Fruit fly (Drosophila melanogaster) whole organism, prepupa: ENCODE data around the gene disco-r.

Experiments used
- Blimp-1 ChIP-seq: fragments of 200-800 bp; sonication (Bioruptor generic); optimal IDR thresholded peaks from 3 replicates; lab custom pipeline; 2017; ENCODE audit warnings: missing biosample characterization, missing genetic modification characterization, mild to moderate bottlenecking, moderate library complexity, missing genetic modification reagents
- CG10631 ChIP-seq: fragments of 200-800 bp; sonication (Bioruptor generic); optimal IDR thresholded peaks from 2 replicates; lab custom pipeline; 2016; ENCODE audit warnings: missing biosample characterization, missing genetic modification characterization
- CG11294 ChIP-seq: fragments of 200-800 bp; sonication (Bioruptor generic); IDR thresholded peaks from 2 replicates; pipeline ENCODE4 v1.3.6; 2022; ENCODE audit warnings: missing biosample characterization, missing genetic modification characterization
- CG11762 ChIP-seq: fragments of 200-800 bp; sonication (Bioruptor generic); optimal IDR thresholded peaks from 3 replicates; lab custom pipeline; 2016; ENCODE audit warnings: missing biosample characterization, missing genetic modification characterization; ENCODE audit not compliant: insufficient read depth
- CG11902 ChIP-seq: fragments of 200-800 bp; sonication (Bioruptor generic); optimal IDR thresholded peaks from 3 replicates; lab custom pipeline; 2016; ENCODE audit warnings: missing biosample characterization, missing genetic modification characterization
- CG15336 ChIP-seq: fragments of 200-800 bp; sonication (Bioruptor generic); IDR thresholded peaks from 2 replicates; pipeline ENCODE4 v1.3.6; 2022; ENCODE audit warnings: missing biosample characterization, missing genetic modification characterization
- CG1621 ChIP-seq: fragments of 200-800 bp; sonication (Bioruptor generic); optimal IDR thresholded peaks from 3 replicates; lab custom pipeline; 2018; ENCODE audit warnings: missing biosample characterization, mild to moderate bottlenecking, missing genetic modification characterization
- CG16779 ChIP-seq: fragments of 200-800 bp; sonication (Bioruptor generic); optimal IDR thresholded peaks from 3 replicates; lab custom pipeline; 2017; ENCODE audit warnings: missing biosample characterization, mild to moderate bottlenecking, missing genetic modification characterization
- CG3032 ChIP-seq: fragments of 200-800 bp; optimal IDR thresholded peaks from 2 replicates; lab custom pipeline; 2019; ENCODE audit warnings: missing biosample characterization, mild to moderate bottlenecking, missing genetic modification characterization, moderate library complexity
- CG32006 ChIP-seq: fragments of 200-800 bp; sonication (Bioruptor generic); optimal IDR thresholded peaks from 3 replicates; lab custom pipeline; 2017; ENCODE audit warnings: missing biosample characterization, mild to moderate bottlenecking, missing genetic modification characterization
- CG34406 ChIP-seq: fragments of 200-800 bp; sonication (Bioruptor generic); optimal IDR thresholded peaks from 3 replicates; lab custom pipeline; 2016; ENCODE audit warnings: missing biosample characterization, missing genetic modification characterization
- CG3919 ChIP-seq: fragments of 200-800 bp; sonication (Bioruptor generic); optimal IDR thresholded peaks from 3 replicates; lab custom pipeline; 2016; ENCODE audit warnings: missing biosample characterization, missing genetic modification characterization
- CG4318 ChIP-seq: fragments of 200-800 bp; sonication (Bioruptor generic); optimal IDR thresholded peaks from 3 replicates; lab custom pipeline; 2017; ENCODE audit warnings: missing biosample characterization, mild to moderate bottlenecking, missing genetic modification characterization
- CG6163 ChIP-seq: fragments of 200-800 bp; sonication (Bioruptor generic); IDR thresholded peaks from 3 replicates; pipeline ENCODE4 v1.3.6; 2022; ENCODE audit warnings: missing biosample characterization, missing genetic modification characterization
- CG6276 ChIP-seq: fragments of 200-800 bp; sonication (Bioruptor generic); optimal IDR thresholded peaks from 2 replicates; lab custom pipeline; 2017; ENCODE audit warnings: missing biosample characterization, mild to moderate bottlenecking, missing genetic modification characterization
- CG6792 ChIP-seq: fragments of 200-800 bp; sonication (Bioruptor generic); optimal IDR thresholded peaks from 3 replicates; lab custom pipeline; 2016; ENCODE audit warnings: missing biosample characterization, missing genetic modification characterization
- CG6808 ChIP-seq: fragments of 200-800 bp; sonication (Bioruptor generic); optimal IDR thresholded peaks from 3 replicates; lab custom pipeline; 2017; ENCODE audit warnings: missing biosample characterization, missing genetic modification characterization, mild to moderate bottlenecking, moderate library complexity, missing genetic modification reagents
- CG6854 ChIP-seq: fragments of 200-800 bp; sonication (Bioruptor generic); optimal IDR thresholded peaks from 2 replicates; lab custom pipeline; 2017; ENCODE audit warnings: missing biosample characterization, mild to moderate bottlenecking, missing genetic modification characterization
- CG7368 ChIP-seq: fragments of 200-800 bp; sonication (Bioruptor generic); optimal IDR thresholded peaks from 3 replicates; lab custom pipeline; 2016; ENCODE audit warnings: missing biosample characterization, missing genetic modification characterization
- CG8119 ChIP-seq: fragments of 200-800 bp; sonication (Bioruptor generic); IDR thresholded peaks from 3 replicates; pipeline ENCODE4 v1.3.6; 2022; ENCODE audit warnings: missing biosample characterization, missing genetic modification characterization
- CG8319 ChIP-seq: fragments of 200-800 bp; sonication (Bioruptor generic); optimal IDR thresholded peaks from 3 replicates; lab custom pipeline; 2016; ENCODE audit warnings: missing biosample characterization, missing genetic modification characterization
- CG8632 ChIP-seq: fragments of 200-800 bp; sonication (Bioruptor generic); optimal IDR thresholded peaks from 3 replicates; lab custom pipeline; 2016; ENCODE audit warnings: missing biosample characterization, missing genetic modification characterization
- Eip75B ChIP-seq: fragments of 200-800 bp; sonication (Bioruptor generic); optimal IDR thresholded peaks from 3 replicates; lab custom pipeline; 2016; ENCODE audit warnings: missing biosample characterization, missing genetic modification characterization
- Eip78C ChIP-seq: fragments of 200-800 bp; sonication (Bioruptor generic); peaks from one replicate; lab custom pipeline; 2016; ENCODE audit warnings: missing biosample characterization, missing genetic modification characterization
- Eip93F ChIP-seq: fragments of 200-800 bp; sonication (Bioruptor generic); optimal IDR thresholded peaks from 2 replicates; lab custom pipeline; 2016; ENCODE audit warnings: missing biosample characterization, mild to moderate bottlenecking, missing genetic modification characterization
- Ets21C ChIP-seq: fragments of 200-800 bp; sonication (Bioruptor generic); optimal IDR thresholded peaks from 3 replicates; lab custom pipeline; 2016; ENCODE audit warnings: missing biosample characterization, missing genetic modification characterization
- Ets96B ChIP-seq: fragments of 200-800 bp; optimal IDR thresholded peaks from 2 replicates; lab custom pipeline; 2019; ENCODE audit warnings: missing biosample characterization, mild to moderate bottlenecking, missing genetic modification characterization, moderate library complexity
- Gug ChIP-seq: fragments of 200-800 bp; sonication (Bioruptor generic); IDR thresholded peaks from 2 replicates; pipeline ENCODE4 v1.3.6; 2022; ENCODE audit warnings: missing biosample characterization, missing genetic modification characterization
- Hr38 ChIP-seq: sonication (Bioruptor generic); optimal IDR thresholded peaks from 2 replicates; lab custom pipeline; 2016; ENCODE audit warnings: missing biosample characterization, missing genetic modification characterization
- Hr39 ChIP-seq: fragments of 200-800 bp; sonication (Bioruptor generic); optimal IDR thresholded peaks from 2 replicates; lab custom pipeline; 2016; ENCODE audit warnings: missing biosample characterization, missing genetic modification characterization
- Hr4 ChIP-seq: fragments of 200-800 bp; sonication (Bioruptor generic); optimal IDR thresholded peaks from 3 replicates; lab custom pipeline; 2016; ENCODE audit warnings: missing biosample characterization, missing genetic modification characterization
- Lpt ChIP-seq: fragments of 200-800 bp; sonication (Bioruptor generic); optimal IDR thresholded peaks from 3 replicates; lab custom pipeline; 2016; ENCODE audit warnings: missing biosample characterization, missing genetic modification characterization
- Met ChIP-seq: fragments of 200-800 bp; sonication (Bioruptor generic); optimal IDR thresholded peaks from 3 replicates; lab custom pipeline; 2016; ENCODE audit warnings: missing biosample characterization, missing genetic modification characterization
- OdsH ChIP-seq: fragments of 200-800 bp; sonication (Bioruptor generic); optimal IDR thresholded peaks from 3 replicates; lab custom pipeline; 2016; ENCODE audit warnings: missing biosample characterization, missing genetic modification characterization
- Smox ChIP-seq: fragments of 200-800 bp; sonication (Bioruptor generic); optimal IDR thresholded peaks from 3 replicates; lab custom pipeline; 2016; ENCODE audit warnings: missing biosample characterization, missing genetic modification characterization
- Sox102F ChIP-seq: fragments of 200-800 bp; sonication (Bioruptor generic); optimal IDR thresholded peaks from 2 replicates; lab custom pipeline; 2016; ENCODE audit warnings: missing biosample characterization, mild to moderate bottlenecking, missing genetic modification characterization
- Sox14 ChIP-seq: fragments of 200-800 bp; sonication (Bioruptor generic); optimal IDR thresholded peaks from 3 replicates; lab custom pipeline; 2016; ENCODE audit warnings: missing biosample characterization, missing genetic modification characterization
- Sox15 ChIP-seq: fragments of 200-800 bp; sonication (Bioruptor generic); optimal IDR thresholded peaks from 3 replicates; lab custom pipeline; 2016; ENCODE audit warnings: missing biosample characterization, missing genetic modification characterization
- acj6 ChIP-seq: fragments of 200-800 bp; sonication (Bioruptor generic); optimal IDR thresholded peaks from 3 replicates; lab custom pipeline; 2016; ENCODE audit warnings: missing biosample characterization, missing genetic modification characterization
- cyc ChIP-seq: fragments of 200-800 bp; sonication (Bioruptor generic); optimal IDR thresholded peaks from 3 replicates; lab custom pipeline; 2016; ENCODE audit warnings: missing biosample characterization, missing genetic modification characterization
- dac ChIP-seq: fragments of 200-800 bp; sonication (Bioruptor generic); optimal IDR thresholded peaks from 2 replicates; lab custom pipeline; 2017; ENCODE audit warnings: missing biosample characterization, mild to moderate bottlenecking, missing genetic modification characterization
- dsx ChIP-seq: fragments of 200-800 bp; optimal IDR thresholded peaks from 3 replicates; lab custom pipeline; 2019; ENCODE audit warnings: missing biosample characterization, mild to moderate bottlenecking, missing genetic modification characterization, moderate library complexity; ENCODE audit not compliant: poor library complexity, severe bottlenecking
- eg ChIP-seq: fragments of 200-800 bp; sonication (Bioruptor generic); IDR thresholded peaks from 3 replicates; pipeline ENCODE4 v1.3.6; 2022; ENCODE audit warnings: missing biosample characterization, missing genetic modification characterization
- fd59A ChIP-seq: fragments of 200-800 bp; sonication (Bioruptor generic); optimal IDR thresholded peaks from 2 replicates; lab custom pipeline; 2017; ENCODE audit warnings: missing biosample characterization, mild to moderate bottlenecking, missing genetic modification characterization, missing genetic modification reagents
- fd85E ChIP-seq: fragments of 200-800 bp; sonication (Bioruptor generic); optimal IDR thresholded peaks from 3 replicates; lab custom pipeline; 2016; ENCODE audit warnings: missing biosample characterization, missing genetic modification characterization
- fkh ChIP-seq: fragments of 200-800 bp; sonication (Bioruptor generic); optimal IDR thresholded peaks from 3 replicates; lab custom pipeline; 2017; ENCODE audit warnings: missing biosample characterization, mild to moderate bottlenecking, missing genetic modification characterization, moderate library complexity
- lz ChIP-seq: fragments of 200-800 bp; sonication (Bioruptor generic); optimal IDR thresholded peaks from 3 replicates; lab custom pipeline; 2016; ENCODE audit warnings: missing biosample characterization, missing genetic modification characterization
- net ChIP-seq: fragments of 200-800 bp; sonication (Bioruptor generic); optimal IDR thresholded peaks from 3 replicates; lab custom pipeline; 2016; ENCODE audit warnings: missing biosample characterization, missing genetic modification characterization
- pdm3 ChIP-seq: fragments of 200-800 bp; sonication (Bioruptor generic); optimal IDR thresholded peaks from 3 replicates; lab custom pipeline; 2016; ENCODE audit warnings: missing biosample characterization, missing genetic modification characterization
- spab ChIP-seq: fragments of 200-800 bp; sonication (Bioruptor generic); optimal IDR thresholded peaks from 2 replicates; lab custom pipeline; 2017; ENCODE audit warnings: missing biosample characterization, mild to moderate bottlenecking, missing genetic modification characterization, missing genetic modification reagents
- ss ChIP-seq, 2 experiments: fragments of 200-800 bp; sonication (Bioruptor generic); optimal IDR thresholded peaks; 2 replicates in 1 of 2; 3 replicates in 1 of 2; lab custom pipeline; 2017 to 2018; ENCODE audit warnings: mild to moderate bottlenecking in 2 of 2, missing biosample characterization in 2 of 2, missing genetic modification characterization in 2 of 2, moderate library complexity in 1 of 2
- svp ChIP-seq: fragments of 200-800 bp; sonication (Bioruptor generic); peaks from one replicate; lab custom pipeline; 2016; ENCODE audit warnings: missing biosample characterization, missing genetic modification characterization
- topi ChIP-seq: fragments of 200-800 bp; sonication (Bioruptor generic); optimal IDR thresholded peaks from 3 replicates; lab custom pipeline; 2016; ENCODE audit warnings: missing biosample characterization, missing genetic modification characterization
- vri ChIP-seq: fragments of 200-800 bp; sonication (Bioruptor generic); optimal IDR thresholded peaks from 3 replicates; lab custom pipeline; 2016; ENCODE audit warnings: missing biosample characterization, mild to moderate bottlenecking, missing genetic modification characterization

disco-r gene

dm6 chrX:16111655-16112054 lies 37.1 kb downstream of the disco-r start:
- no peak for TF ChIP-seq dac
- TF ChIP-seq CG6276 (GFP tag; lab: Kevin White, UChicago) = no peak
- TF ChIP-seq pdm3 (GFP tag; lab: Kevin White, UChicago) = no peak
- no peak for TF ChIP-seq Eip75B
- TF ChIP-seq CG8119 (GFP tag; lab: Robert Waterston, UW) = no peak
- TF ChIP-seq Eip93F (GFP tag; lab: Kevin White, UChicago) = no peak
- no peak for TF ChIP-seq Hr4 (GFP tag; lab: Kevin White, UChicago)
- TF ChIP-seq CG3032 = no peak
- TF ChIP-seq CG7368 (GFP tag; lab: Kevin White, UChicago) = no peak
- peak; percentile 73 for TF ChIP-seq Eip78C (GFP tag; lab: Kevin White, UChicago)
- TF ChIP-seq ss (GFP tag; optimal IDR thresholded peaks at IDR 0.05; lab: Kevin White, UChicago) = no peak
- TF ChIP-seq CG6854 (GFP tag; lab: Kevin White, UChicago) = no peak
- TF ChIP-seq Sox102F (GFP tag; lab: Kevin White, UChicago) = peak; percentile 24
- peak; percentile 26 for TF ChIP-seq Smox (GFP tag; lab: Kevin White, UChicago)
- no peak for TF ChIP-seq CG10631 (GFP tag; lab: Kevin White, UChicago)
- TF ChIP-seq acj6 = no peak
- TF ChIP-seq CG6808 (GFP tag; lab: Kevin White, UChicago) = no peak
- no peak for TF ChIP-seq CG8632 (GFP tag; lab: Kevin White, UChicago)
- TF ChIP-seq Sox14 = no peak
- TF ChIP-seq CG32006 (GFP tag; lab: Kevin White, UChicago) = no peak
- no peak for TF ChIP-seq fd59A
- no peak for TF ChIP-seq Hr38 (GFP tag; lab: Kevin White, UChicago)
- no peak for TF ChIP-seq Blimp-1 (GFP tag; lab: Kevin White, UChicago)
- no peak for TF ChIP-seq CG6163 (GFP tag; lab: Robert Waterston, UW)
- TF ChIP-seq Hr39 (GFP tag; lab: Kevin White, UChicago) = peak; percentile 33
- TF ChIP-seq CG16779 (tag; lab: Kevin White, UChicago) = no peak
- TF ChIP-seq CG11762 (GFP tag; lab: Kevin White, UChicago) = no peak
- TF ChIP-seq dsx (GFP tag; lab: Kevin White, UChicago) = no peak
- no peak for TF ChIP-seq net (GFP tag; lab: Kevin White, UChicago)
- TF ChIP-seq CG3919 (GFP tag; lab: Kevin White, UChicago) = no peak
- no peak for TF ChIP-seq OdsH
- no peak for TF ChIP-seq Sox15
- TF ChIP-seq Lpt (GFP tag; lab: Kevin White, UChicago) = no peak
- peak; percentile 15 for TF ChIP-seq cyc (GFP tag; lab: Kevin White, UChicago)
- TF ChIP-seq lz (GFP tag; lab: Kevin White, UChicago) = peak; percentile 19
- no peak for TF ChIP-seq CG34406 (GFP tag; lab: Kevin White, UChicago)
- no peak for TF ChIP-seq eg (GFP tag; lab: Robert Waterston, UW)
- TF ChIP-seq Met (GFP tag; lab: Kevin White, UChicago) = peak; percentile 49
- TF ChIP-seq CG1621 (tag; lab: Kevin White, UChicago) = no peak
- TF ChIP-seq vri (GFP tag; lab: Kevin White, UChicago) = no peak
- TF ChIP-seq Gug (GFP tag; lab: Robert Waterston, UW) = no peak
- no peak for TF ChIP-seq fd85E
- no peak for TF ChIP-seq fkh (GFP tag; lab: Kevin White, UChicago)
- TF ChIP-seq spab (GFP tag; lab: Kevin White, UChicago) = no peak
- no peak for TF ChIP-seq CG8319 (GFP tag; lab: Kevin White, UChicago)
- no peak for TF ChIP-seq CG15336
- peak; percentile 26 for TF ChIP-seq topi
- TF ChIP-seq CG4318 (GFP tag; lab: Kevin White, UChicago) = no peak
- TF ChIP-seq CG11902 (GFP tag; lab: Kevin White, UChicago) = no peak
- peak; percentile 73 for TF ChIP-seq svp
- TF ChIP-seq Ets96B = no peak
- TF ChIP-seq Ets21C (GFP tag; lab: Kevin White, UChicago) = no peak
- TF ChIP-seq CG11294 (GFP tag; lab: Robert Waterston, UW) = no peak
- no peak for TF ChIP-seq CG6792 (GFP tag; lab: Kevin White, UChicago)
